Worm (Caenorhabditis elegans): ENCODE results near the gene ZK896.1.

The ZK896.1 gene

DNA sequence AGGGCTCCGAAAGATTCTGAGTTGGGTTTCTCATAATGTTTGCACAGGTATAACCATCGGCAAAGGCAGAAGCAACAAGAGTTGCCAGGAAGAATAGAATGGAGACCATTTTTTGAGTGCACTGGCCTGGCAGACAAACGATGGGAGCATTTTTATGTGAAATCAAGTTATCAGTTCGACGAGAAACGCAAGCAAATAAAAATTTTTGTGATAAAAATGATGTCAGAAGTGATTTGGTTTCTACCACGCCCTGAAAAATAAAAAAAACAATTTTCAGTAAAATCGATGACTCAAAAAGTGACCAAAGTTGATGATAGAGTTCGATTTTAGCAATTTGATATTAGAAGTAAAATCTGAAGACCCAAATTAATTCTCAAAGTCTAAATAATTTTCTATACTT, 34.7 kb upstream of the ZK896.1 start, which contains the start of gene K08D8.4:
Gene K08D8.4, minus strand, starts transcription at position 128 of the 400 bp plus-strand sequence.
- TF ChIP-seq daf-16 (GFP tag; optimal IDR thresholded peaks at IDR 0.05): no peak
- peak; percentile 16 for TF ChIP-seq daf-16 (tag; optimal IDR thresholded peaks at IDR 0.05)
- TF ChIP-seq pqm-1 (tag; optimal IDR thresholded peaks at IDR 0.05): peak; percentile 70
- TF ChIP-seq lin-1 (GFP tag; IDR thresholded peaks at IDR 0.05): no peak
- TF ChIP-seq dve-1 (tag; optimal IDR thresholded peaks at IDR 0.05; ENCODE audit: insufficient read depth): peak; percentile 15
- TF ChIP-seq nhr-28 (tag; optimal IDR thresholded peaks at IDR 0.05): peak; percentile 32
- no peak for TF ChIP-seq ztf-11 (tag; optimal IDR thresholded peaks at IDR 0.05)
- no peak for TF ChIP-seq madf-5 (GFP tag; IDR thresholded peaks at IDR 0.05)
- TF ChIP-seq ceh-82 (tag; optimal IDR thresholded peaks at IDR 0.05): no peak
- peak; percentile 78 for TF ChIP-seq dmd-6 (GFP tag; IDR thresholded peaks at IDR 0.05)
- TF ChIP-seq hlh-11 (tag; optimal IDR thresholded peaks at IDR 0.05): peak; percentile 22

DNA sequence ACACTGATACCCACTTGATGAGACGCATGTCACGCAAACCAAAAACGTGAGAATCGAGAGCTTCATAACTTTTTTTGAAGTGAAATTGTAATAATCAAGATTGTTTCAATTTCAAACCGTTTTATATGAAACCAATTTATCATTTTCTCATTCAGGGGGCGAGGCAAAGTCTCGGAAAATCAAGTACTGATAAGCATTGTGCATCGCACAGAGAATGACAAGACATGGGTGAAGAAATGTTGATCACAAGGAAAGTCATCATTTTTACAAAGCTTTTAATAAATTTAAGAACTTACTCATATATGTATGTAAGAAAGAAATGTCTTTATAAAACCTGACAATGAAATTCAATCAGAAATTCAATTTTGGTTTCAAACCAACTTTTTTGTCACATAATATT, 31.4 kb upstream of the ZK896.1 start, which contains the start of gene K08D8.3:
Gene K08D8.3, minus strand, starts transcription at position 131 of the 400 bp plus-strand sequence.
- TF ChIP-seq lin-39 (tag; optimal IDR thresholded peaks at IDR 0.05) (no peak), fkh-10 (GFP tag; optimal IDR thresholded peaks at IDR 0.05) (no peak), dve-1 (tag; optimal IDR thresholded peaks at IDR 0.05; ENCODE audit: insufficient read depth) (peak; percentile 50), nhr-77 (tag; optimal IDR thresholded peaks at IDR 0.05) (peak; percentile 36), pqm-1 (tag; optimal IDR thresholded peaks at IDR 0.05) (peak; percentile 92), dmd-6 (GFP tag; IDR thresholded peaks at IDR 0.05) (peak; percentile 82), hlh-11 (tag; optimal IDR thresholded peaks at IDR 0.05) (peak; percentile 41), zip-2 (tag; optimal IDR thresholded peaks at IDR 0.05) (no peak), hlh-30 (tag; optimal IDR thresholded peaks at IDR 0.05; ENCODE audit: insufficient read depth) (peak; percentile 34), unc-39 (tag; optimal IDR thresholded peaks at IDR 0.05) (no peak), php-3 (GFP tag; IDR thresholded peaks at IDR 0.05) (no peak), daf-16 (GFP tag; optimal IDR thresholded peaks at IDR 0.05) (no peak), daf-16 (tag; optimal IDR thresholded peaks at IDR 0.05) (peak; percentile 78), nhr-28 (tag; optimal IDR thresholded peaks at IDR 0.05) (peak; percentile 63)

DNA sequence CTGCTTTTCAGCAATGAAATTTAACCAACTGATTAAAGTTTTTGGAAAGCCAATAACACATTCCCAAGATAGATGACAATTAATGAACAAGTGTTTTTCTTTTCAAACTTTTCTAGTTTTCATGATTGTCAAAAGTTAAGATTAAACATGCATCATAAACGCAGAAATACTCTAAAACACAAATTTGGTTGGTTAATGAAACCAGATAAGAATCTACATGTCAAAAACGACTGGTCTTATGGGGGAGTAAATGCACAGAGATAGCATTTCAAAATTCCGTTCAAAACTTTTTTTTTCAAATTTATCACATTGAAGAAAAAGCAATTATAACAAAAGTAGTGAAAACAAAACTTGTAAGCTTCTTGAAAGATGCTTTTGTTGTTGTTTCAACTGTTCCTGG, 28.5 kb upstream of the ZK896.1 start:
- TF ChIP-seq daf-16 (GFP tag; optimal IDR thresholded peaks at IDR 0.05) (no peak), daf-16 (tag; optimal IDR thresholded peaks at IDR 0.05) (peak; percentile 25), unc-39 (tag; optimal IDR thresholded peaks at IDR 0.05) (no peak), ceh-62 (tag; optimal IDR thresholded peaks at IDR 0.05) (no peak), dmd-9 (GFP tag; IDR thresholded peaks at IDR 0.05) (no peak), dve-1 (tag; optimal IDR thresholded peaks at IDR 0.05; ENCODE audit: insufficient read depth) (peak; percentile 44), pqm-1 (tag; optimal IDR thresholded peaks at IDR 0.05) (peak; percentile 71), dmd-6 (GFP tag; IDR thresholded peaks at IDR 0.05) (peak; percentile 12; the same call in 1 of the 2 replicates), nhr-28 (tag; optimal IDR thresholded peaks at IDR 0.05) (peak; percentile 38), duxl-1 (tag; optimal IDR thresholded peaks at IDR 0.05; ENCODE audit: poor library complexity) (no peak)

DNA sequence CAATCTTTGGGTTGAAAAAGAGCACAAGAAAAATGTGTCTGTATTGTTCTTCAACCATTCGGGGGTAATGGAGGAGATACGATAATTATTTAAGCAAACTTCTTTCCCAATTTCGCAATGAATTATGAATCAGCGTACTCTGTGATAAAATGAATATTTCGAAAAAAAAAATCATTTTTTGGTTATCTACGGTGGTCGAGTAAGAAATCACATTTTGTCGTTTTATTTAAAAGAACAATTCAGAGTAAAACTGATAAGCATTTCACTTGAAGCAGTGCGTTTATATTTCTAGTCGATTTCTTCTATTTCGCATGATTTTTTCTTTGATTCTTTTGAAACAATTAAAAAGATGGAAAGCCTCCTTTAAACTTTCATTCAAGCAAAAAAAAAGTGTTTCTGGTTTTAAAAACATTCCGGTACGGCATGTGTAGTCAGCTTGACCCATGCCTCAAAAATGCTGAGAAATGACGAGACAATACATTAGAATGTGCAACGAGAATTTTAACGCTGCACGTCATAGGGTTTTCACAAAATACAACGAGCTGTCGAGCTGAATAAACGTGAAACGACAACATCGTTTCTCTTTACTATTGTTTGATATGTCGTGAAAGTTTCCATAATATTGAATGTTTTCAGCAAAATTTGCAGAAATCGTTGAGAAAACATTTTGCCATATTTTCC, 27.4 kb upstream of the ZK896.1 start, which contains the start of gene K08D8.2:
Gene K08D8.2, plus strand, starts transcription at position 631 of the 681 bp plus-strand sequence.
- TF ChIP-seq sdz-12 (GFP tag; optimal IDR thresholded peaks at IDR 0.05): no peak
- peak; percentile 10 for TF ChIP-seq pqm-1 (tag; optimal IDR thresholded peaks at IDR 0.05)
- TF ChIP-seq dmd-6 (GFP tag; IDR thresholded peaks at IDR 0.05): peak; percentile 35; the same call in 1 of the 2 replicates

DNA sequence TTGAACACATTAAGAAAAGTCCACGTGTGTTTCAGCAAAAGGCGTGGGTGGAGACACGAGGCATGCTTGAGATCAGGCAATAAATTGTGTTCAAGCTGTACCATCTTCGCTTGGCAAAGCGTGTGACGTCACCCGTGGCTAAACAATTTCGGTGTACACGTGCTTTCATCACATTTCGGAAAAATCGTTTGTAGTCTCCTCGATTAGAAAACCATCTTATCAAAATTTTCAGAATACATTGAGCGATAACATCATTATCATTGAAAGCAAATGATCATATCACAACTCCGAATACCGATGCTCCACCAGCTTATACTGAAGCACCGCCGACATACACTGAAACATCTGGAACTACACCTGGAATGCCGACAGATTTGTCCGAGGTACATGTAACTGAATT, 26.4 kb upstream of the ZK896.1 start:
- TF ChIP-seq fos-1 (tag; optimal IDR thresholded peaks at IDR 0.05) (no peak), lir-3 (tag; optimal IDR thresholded peaks at IDR 0.05) (no peak), daf-16 (GFP tag; optimal IDR thresholded peaks at IDR 0.05) (no peak), daf-16 (tag; optimal IDR thresholded peaks at IDR 0.05) (peak; percentile 30), lin-39 (tag; optimal IDR thresholded peaks at IDR 0.05) (no peak), F10B5.3 (tag; optimal IDR thresholded peaks at IDR 0.05) (no peak), F37D6.2 (tag; optimal IDR thresholded peaks at IDR 0.05) (no peak), daf-19 (GFP tag; conservative IDR thresholded peaks at IDR 0.05) (no peak), Y48G9A.11 (GFP tag; IDR thresholded peaks at IDR 0.05) (no peak), pqm-1 (tag; optimal IDR thresholded peaks at IDR 0.05) (peak; percentile 18), hlh-11 (tag; optimal IDR thresholded peaks at IDR 0.05) (peak; percentile 20), dmd-6 (GFP tag; IDR thresholded peaks at IDR 0.05) (peak; percentile 81), ceh-62 (tag; optimal IDR thresholded peaks at IDR 0.05) (no peak), saeg-2 (GFP tag; IDR thresholded peaks at IDR 0.05) (no peak), ama-1 (optimal IDR thresholded peaks at IDR 0.05) (no peak), nhr-77 (tag; optimal IDR thresholded peaks at IDR 0.05) (peak; percentile 33), tra-1 (GFP tag; IDR thresholded peaks at IDR 0.05) (no peak), lim-7 (GFP tag; IDR thresholded peaks at IDR 0.05) (no peak), ZK337.2 (GFP tag; IDR thresholded peaks at IDR 0.05) (no peak), nhr-237 (tag; optimal IDR thresholded peaks at IDR 0.05) (no peak), nhr-6 (tag; optimal IDR thresholded peaks at IDR 0.05) (no peak), nhr-42 (GFP tag; IDR thresholded peaks at IDR 0.05) (no peak), dve-1 (tag; optimal IDR thresholded peaks at IDR 0.05; ENCODE audit: insufficient read depth) (peak; percentile 3), duxl-1 (tag; optimal IDR thresholded peaks at IDR 0.05; ENCODE audit: poor library complexity) (no peak), nhr-28 (tag; optimal IDR thresholded peaks at IDR 0.05) (peak; percentile 67), hmg-1.1 (GFP tag; IDR thresholded peaks at IDR 0.05) (no peak), mdl-1 (tag; optimal IDR thresholded peaks at IDR 0.05) (peak in 1 of 2 experiments; percentile 16)

All from whole organism, L4 larva.